Fruit fly (Drosophila melanogaster): ENCODE data around the gene CG15628.

The CG15628 gene

dm6 chr2L:4819995-4820394 is 1.6 kb upstream of the CG15628 start:
- TF ChIP-seq noc (tag; optimal IDR thresholded peaks at IDR 0.05), result no peak

- TF ChIP-seq noc (tag; optimal IDR thresholded peaks at IDR 0.05), result no peak
These were observed 891 bp upstream of the CG15628 start for dm6 chr2L:4820448-4821318.

- peak; percentile 18 for TF ChIP-seq noc (tag; optimal IDR thresholded peaks at IDR 0.05)
These were observed 256 bp upstream of the CG15628 start for dm6 chr2L:4821319-4821717.

- TF ChIP-seq noc (tag; optimal IDR thresholded peaks at IDR 0.05), result no peak
These were observed 684 bp downstream of the CG15628 start for dm6 chr2L:4822258-4822657.

- no peak for TF ChIP-seq noc (tag; optimal IDR thresholded peaks at IDR 0.05)
These were observed 2.2 kb downstream of the CG15628 start for dm6 chr2L:4823797-4824196.

dm6 chr2L:4825695-4826094 is 4.1 kb downstream of the CG15628 start:
- TF ChIP-seq noc (tag; optimal IDR thresholded peaks at IDR 0.05), result no peak

dm6 chr2L:4829040-4829439 is 7.5 kb downstream of the CG15628 start:
- peak; percentile 69 for TF ChIP-seq noc (tag; optimal IDR thresholded peaks at IDR 0.05)

- TF ChIP-seq noc (tag; optimal IDR thresholded peaks at IDR 0.05), result no peak
These were observed 8.9 kb downstream of the CG15628 start, which contains the start of gene Fnta for dm6 chr2L:4830490-4830889. Gene Fnta (minus strand): TSS chr2L:4830693.

dm6 chr2L:4835091-4835689 is 13.6 kb downstream of the CG15628 start, which contains the start of gene Ir25a:
Gene Ir25a (minus strand): TSS chr2L:4835300.
- peak; percentile 9 for TF ChIP-seq noc (tag; optimal IDR thresholded peaks at IDR 0.05)

- no peak for TF ChIP-seq noc (tag; optimal IDR thresholded peaks at IDR 0.05)
These were observed 14.6 kb downstream of the CG15628 start for dm6 chr2L:4836193-4836592.

dm6 chr2L:4837772-4838397 is 16.3 kb downstream of the CG15628 start, which contains the start of the genes tank and CG12194:
Gene tank (minus strand): TSS chr2L:4837999.
Gene CG12194 (plus strand): TSS chr2L:4838347.
- peak; percentile 89 for TF ChIP-seq noc (tag; optimal IDR thresholded peaks at IDR 0.05)

dm6 chr2L:4838494-4839320 is 17.1 kb downstream of the CG15628 start:
- TF ChIP-seq noc (tag; optimal IDR thresholded peaks at IDR 0.05), result no peak

- no peak for TF ChIP-seq noc (tag; optimal IDR thresholded peaks at IDR 0.05)
These were observed 25.1 kb downstream of the CG15628 start for dm6 chr2L:4846629-4847125.

- no peak for TF ChIP-seq noc (tag; optimal IDR thresholded peaks at IDR 0.05)
These were observed 25.7 kb downstream of the CG15628 start, which contains the start of the genes mxt and CG11927 for dm6 chr2L:4847191-4847853. Gene mxt (minus strand): TSS chr2L:4847295. Gene CG11927 (plus strand): TSS chr2L:4847766.

- TF ChIP-seq noc (tag; optimal IDR thresholded peaks at IDR 0.05), result peak; percentile 94
These were observed 28.8 kb downstream of the CG15628 start, which contains the start of the genes mRpS2 and Mon1 for dm6 chr2L:4850356-4850755. Gene mRpS2 (minus strand): TSS chr2L:4850419. Gene Mon1 (plus strand): TSS chr2L:4850641.
